Fruit fly (Drosophila melanogaster) whole organism, embryonic: Measurements from ENCODE around the gene stas.
A peak's percentile ranks its signal among the peaks of the same experiment; 100 is the strongest.

ENCODE experiments used
- Adf1 ChIP-seq: fragments of 200-800 bp; sonication (Bioruptor generic); IDR thresholded peaks from 2 replicates; pipeline ENCODE4 v1.3.6; 2022; ENCODE audit warnings: missing biosample characterization, missing genetic modification characterization
- Asciz ChIP-seq: fragments of 200-800 bp; sonication (Bioruptor generic); optimal IDR thresholded peaks from 2 replicates; lab custom pipeline; 2017; ENCODE audit warnings: missing biosample characterization, mild to moderate bottlenecking, missing genetic modification characterization, missing genetic modification reagents
- CG10959 ChIP-seq: fragments of 200-800 bp; sonication (Bioruptor generic); IDR thresholded peaks from 2 replicates; pipeline ENCODE4 v1.3.6; 2022; ENCODE audit warnings: missing biosample characterization, missing genetic modification characterization
- CG10979 ChIP-seq: fragments of 200-800 bp; sonication (Bioruptor generic); optimal IDR thresholded peaks from 2 replicates; lab custom pipeline; 2018; ENCODE audit warnings: missing biosample characterization, mild to moderate bottlenecking, missing genetic modification characterization, moderate library complexity
- CG11696 ChIP-seq: fragments of 200-800 bp; sonication (Bioruptor generic); IDR thresholded peaks from 2 replicates; pipeline ENCODE4 v1.3.6; 2022; ENCODE audit warnings: missing biosample characterization, missing genetic modification characterization
- CG12659 ChIP-seq: fragments of 200-800 bp; sonication (Bioruptor generic); optimal IDR thresholded peaks from 3 replicates; lab custom pipeline; 2017; ENCODE audit warnings: mild to moderate bottlenecking, missing biosample characterization, missing genetic modification reagents, missing genetic modification characterization
- CG12769 ChIP-seq: fragments of 200-800 bp; sonication (Bioruptor generic); optimal IDR thresholded peaks from 2 replicates; lab custom pipeline; 2019; ENCODE audit warnings: missing biosample characterization, mild to moderate bottlenecking, missing genetic modification characterization, moderate library complexity
- CG13424 ChIP-seq: fragments of 200-800 bp; sonication (Bioruptor generic); optimal IDR thresholded peaks from 2 replicates; lab custom pipeline; 2019; ENCODE audit warnings: missing biosample characterization, mild to moderate bottlenecking, missing genetic modification characterization, moderate library complexity
- CG13624 ChIP-seq: fragments of 200-800 bp; sonication (Bioruptor generic); optimal IDR thresholded peaks from 2 replicates; lab custom pipeline; 2016; ENCODE audit warnings: missing biosample characterization, missing genetic modification characterization
- CG14014 ChIP-seq: fragments of 200-800 bp; sonication (Bioruptor generic); IDR thresholded peaks from 2 replicates; pipeline ENCODE4 v1.3.6; 2022; ENCODE audit warnings: missing biosample characterization, missing genetic modification characterization
- CG14050 ChIP-seq: fragments of 200-800 bp; sonication (Bioruptor generic); IDR thresholded peaks from 3 replicates; pipeline ENCODE4 v1.3.6; 2022; ENCODE audit warnings: missing biosample characterization, missing genetic modification characterization
- CG14667 ChIP-seq: fragments of 200-800 bp; sonication (Bioruptor generic); IDR thresholded peaks from 2 replicates; pipeline ENCODE4 v1.3.6; 2022; ENCODE audit warnings: missing biosample characterization, missing genetic modification characterization
- CG2199 ChIP-seq: fragments of 200-800 bp; sonication (Bioruptor generic); IDR thresholded peaks from 3 replicates; pipeline ENCODE4 v1.3.6; 2022; ENCODE audit warnings: missing biosample characterization, missing genetic modification characterization
- CG2889 ChIP-seq: fragments of 200-800 bp; sonication (Bioruptor generic); IDR thresholded peaks from 3 replicates; pipeline ENCODE4 v1.3.6; 2022; ENCODE audit warnings: missing biosample characterization, missing genetic modification characterization
- CG33557 ChIP-seq: fragments of 200-800 bp; sonication (Bioruptor generic); optimal IDR thresholded peaks from 2 replicates; lab custom pipeline; 2019; ENCODE audit warnings: missing biosample characterization, mild to moderate bottlenecking, missing genetic modification characterization, moderate library complexity
- CG3407 ChIP-seq: fragments of 200-800 bp; sonication (Bioruptor generic); optimal IDR thresholded peaks from 2 replicates; lab custom pipeline; 2018; ENCODE audit warnings: missing biosample characterization, mild to moderate bottlenecking, missing genetic modification characterization
- CG6813 ChIP-seq: fragments of 200-800 bp; sonication (Bioruptor generic); optimal IDR thresholded peaks from 2 replicates; lab custom pipeline; 2017; ENCODE audit warnings: missing biosample characterization, missing genetic modification characterization, mild to moderate bottlenecking, moderate library complexity, missing genetic modification reagents
- CG7372 ChIP-seq: fragments of 200-800 bp; sonication (Bioruptor generic); IDR thresholded peaks from 2 replicates; pipeline ENCODE4 v1.3.6; 2022; ENCODE audit warnings: missing biosample characterization, missing genetic modification characterization
- CG7839 ChIP-seq: fragments of 200-800 bp; sonication (Bioruptor generic); optimal IDR thresholded peaks from 3 replicates; lab custom pipeline; 2018; ENCODE audit warnings: missing biosample characterization, mild to moderate bottlenecking, missing genetic modification characterization, moderate library complexity
- CG8924 ChIP-seq: fragments of 200-800 bp; optimal IDR thresholded peaks from 3 replicates; lab custom pipeline; 2019; ENCODE audit warnings: missing biosample characterization, mild to moderate bottlenecking, missing genetic modification characterization, moderate library complexity
- CG9797 ChIP-seq: fragments of 200-800 bp; sonication (Bioruptor generic); optimal IDR thresholded peaks from 3 replicates; lab custom pipeline; 2018; ENCODE audit warnings: missing biosample characterization, mild to moderate bottlenecking, missing genetic modification characterization
- CHES-1-like ChIP-seq: fragments of 200-800 bp; sonication (Bioruptor generic); optimal IDR thresholded peaks from 2 replicates; lab custom pipeline; 2016; ENCODE audit warnings: missing biosample characterization, missing genetic modification characterization
- Dfd ChIP-seq, 2 experiments: fragments of >200 bp; optimal IDR thresholded peaks; 2 replicates each; lab custom pipeline; 2017; ENCODE audit warnings: missing biosample characterization in 2 of 2, missing genetic modification characterization in 2 of 2
- Eip74EF ChIP-seq, 2 experiments: fragments of 200-800 bp in 1 of 2; fragments of >200 bp in 1 of 2; sonication (Bioruptor generic) in 1 of 2; optimal IDR thresholded peaks; 2 replicates each; lab custom pipeline; 2017 to 2019; ENCODE audit warnings: missing biosample characterization in 2 of 2, missing genetic modification characterization in 2 of 2, mild to moderate bottlenecking in 1 of 2, moderate library complexity in 1 of 2
- HmgD ChIP-seq: fragments of 200-800 bp; sonication (Bioruptor generic); optimal IDR thresholded peaks from 3 replicates; lab custom pipeline; 2016; ENCODE audit warnings: missing biosample characterization, missing genetic modification characterization
- Hmx ChIP-seq: fragments of 200-800 bp; sonication (Bioruptor generic); optimal IDR thresholded peaks from 2 replicates; lab custom pipeline; 2016; ENCODE audit warnings: missing biosample characterization, missing genetic modification characterization
- Hr39 ChIP-seq: fragments of >200 bp; optimal IDR thresholded peaks from 2 replicates; lab custom pipeline; 2017
- Nf-YC ChIP-seq: fragments of 200-800 bp; optimal IDR thresholded peaks from 3 replicates; lab custom pipeline; 2019; ENCODE audit warnings: missing biosample characterization, mild to moderate bottlenecking, missing genetic modification characterization, moderate library complexity
- Sry-β ChIP-seq: fragments of 200-800 bp; sonication (Bioruptor generic); optimal IDR thresholded peaks from 2 replicates; lab custom pipeline; 2018; ENCODE audit warnings: missing biosample characterization, mild to moderate bottlenecking, missing genetic modification characterization, moderate library complexity
- Taf1 ChIP-seq: fragments of 200-800 bp; sonication (Bioruptor generic); IDR thresholded peaks from 2 replicates; pipeline ENCODE4 v1.3.6; 2022; ENCODE audit warnings: missing biosample characterization, missing genetic modification characterization
- Vsx1 ChIP-seq: fragments of 200-800 bp; sonication (Bioruptor generic); optimal IDR thresholded peaks from 2 replicates; lab custom pipeline; 2017; ENCODE audit warnings: missing biosample characterization, mild to moderate bottlenecking, missing genetic modification characterization, missing genetic modification reagents
- YL-1 ChIP-seq: fragments of 200-800 bp; sonication (Bioruptor generic); optimal IDR thresholded peaks from 3 replicates; lab custom pipeline; 2017; ENCODE audit warnings: missing biosample characterization, mild to moderate bottlenecking, missing genetic modification characterization
- amos ChIP-seq: fragments of 200-800 bp; sonication (Bioruptor generic); IDR thresholded peaks from 2 replicates; pipeline ENCODE4 v1.3.6; 2022; ENCODE audit warnings: missing biosample characterization, missing genetic modification characterization; ENCODE audit not compliant: partially characterized antibody
- crol ChIP-seq: fragments of 200-800 bp; sonication (Bioruptor generic); IDR thresholded peaks from 2 replicates; pipeline ENCODE4 v1.3.6; 2022; ENCODE audit warnings: missing biosample characterization, missing genetic modification characterization
- en ChIP-seq: fragments of 200-800 bp; sonication (Bioruptor generic); optimal IDR thresholded peaks from 2 replicates; lab custom pipeline; 2016; ENCODE audit warnings: missing biosample characterization, missing genetic modification characterization
- eve ChIP-seq, 2 experiments: fragments of >200 bp; optimal IDR thresholded peaks; 2 replicates each; lab custom pipeline; 2017; ENCODE audit warnings: missing biosample characterization in 2 of 2, missing genetic modification characterization in 2 of 2
- eyg ChIP-seq: fragments of 200-800 bp; sonication (Bioruptor generic); optimal IDR thresholded peaks from 3 replicates; lab custom pipeline; 2016; ENCODE audit warnings: missing biosample characterization, missing genetic modification characterization
- fd96Cb ChIP-seq: fragments of 200-800 bp; sonication (Bioruptor generic); optimal IDR thresholded peaks from 2 replicates; lab custom pipeline; 2018; ENCODE audit warnings: missing biosample characterization, mild to moderate bottlenecking, missing genetic modification characterization, moderate library complexity
- ftz-f1 ChIP-seq: fragments of 200-800 bp; sonication (Bioruptor generic); optimal IDR thresholded peaks from 2 replicates; lab custom pipeline; 2016; ENCODE audit warnings: missing biosample characterization, missing genetic modification characterization
- gce ChIP-seq: fragments of 200-800 bp; sonication (Bioruptor generic); IDR thresholded peaks from 3 replicates; pipeline ENCODE4 v1.3.6; 2022; ENCODE audit warnings: missing biosample characterization, missing genetic modification characterization
- gcm ChIP-seq: fragments of 200-800 bp; sonication (Bioruptor generic); optimal IDR thresholded peaks from 2 replicates; lab custom pipeline; 2019; ENCODE audit warnings: missing biosample characterization, mild to moderate bottlenecking, missing genetic modification characterization, moderate library complexity
- gsb ChIP-seq: fragments of 200-800 bp; sonication (Bioruptor generic); IDR thresholded peaks from 2 replicates; pipeline ENCODE4 v1.3.6; 2022; ENCODE audit warnings: missing biosample characterization, missing genetic modification characterization
- klu ChIP-seq: fragments of 200-800 bp; sonication (Bioruptor generic); IDR thresholded peaks from 2 replicates; pipeline ENCODE4 v1.3.6; 2022; ENCODE audit warnings: missing biosample characterization, missing genetic modification characterization
- org-1 ChIP-seq: fragments of 200-800 bp; sonication (Bioruptor generic); optimal IDR thresholded peaks from 2 replicates; lab custom pipeline; 2017; ENCODE audit warnings: missing biosample characterization, missing genetic modification characterization
- prd ChIP-seq, 3 experiments: fragments of >200 bp in 2 of 3; fragments of 200-800 bp in 1 of 3; sonication (Bioruptor generic) in 1 of 3; optimal IDR thresholded peaks in 2 of 3; IDR thresholded peaks in 1 of 3; 2 replicates in 2 of 3; 3 replicates in 1 of 3; pipeline versions ENCODE4 v1.3.6 to Lab custom; 2017 to 2022; ENCODE audit warnings: missing biosample characterization in 1 of 3, missing genetic modification characterization in 1 of 3
- row ChIP-seq: fragments of 200-800 bp; sonication (Bioruptor generic); IDR thresholded peaks from 3 replicates; pipeline ENCODE4 v1.3.6; 2022; ENCODE audit warnings: missing biosample characterization, missing genetic modification characterization
- sob ChIP-seq: fragments of 200-800 bp; sonication (Bioruptor generic); IDR thresholded peaks from 2 replicates; pipeline ENCODE4 v1.3.6; 2022; ENCODE audit warnings: missing biosample characterization, missing genetic modification characterization
- tna ChIP-seq: fragments of 200-800 bp; sonication (Bioruptor generic); IDR thresholded peaks from 2 replicates; pipeline ENCODE4 v1.3.6; 2022; ENCODE audit warnings: missing biosample characterization, missing genetic modification characterization; ENCODE audit not compliant: partially characterized antibody
- vfl ChIP-seq: fragments of 200-800 bp; sonication (Bioruptor generic); optimal IDR thresholded peaks from 2 replicates; lab custom pipeline; 2016; ENCODE audit warnings: missing biosample characterization, missing genetic modification characterization
- vvl ChIP-seq: fragments of 200-800 bp; sonication (Bioruptor generic); IDR thresholded peaks from 2 replicates; pipeline ENCODE4 v1.3.6; 2022; ENCODE audit warnings: missing biosample characterization, missing genetic modification characterization
- yki ChIP-seq: fragments of >200 bp; optimal IDR thresholded peaks from 3 replicates; lab custom pipeline; 2018

The stas gene

DNA sequence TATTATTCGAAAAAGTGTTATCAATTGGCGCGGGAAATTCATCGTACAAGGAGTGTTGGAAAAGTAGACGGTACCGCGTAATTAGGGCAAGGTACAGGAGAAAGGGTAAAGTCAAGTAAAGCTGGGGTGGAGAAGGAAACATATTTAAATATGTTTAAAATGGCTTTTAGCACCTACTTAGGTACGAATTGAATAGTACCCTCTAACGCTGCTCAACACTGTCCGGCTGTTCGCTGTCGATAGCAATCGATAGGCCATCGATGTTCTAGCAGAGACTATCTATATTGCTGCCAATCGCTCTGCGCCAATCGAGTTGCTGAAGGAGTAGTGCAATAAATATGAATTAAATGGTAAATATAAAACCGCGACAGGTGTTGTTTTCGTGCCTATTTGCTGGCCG lies 28.4 kb downstream of the stas start, which contains the start of gene X11L (continued):
- TF ChIP-seq crol (0 out of 2 replicates have a peak, but pooled peaks have one; percentile 11), en (peak; percentile 29), Asciz (GFP tag; lab: Kevin White, UChicago) (no peak), eyg (peak; percentile 24), Nf-YC (tag; lab: Kevin White, UChicago) (peak; percentile 31), CG14014 (GFP tag; lab: Robert Waterston, UW) (peak; percentile 73), Vsx1 (GFP tag; lab: Kevin White, UChicago) (no peak), Eip74EF (GFP tag; optimal IDR thresholded peaks at IDR 0.05; lab: Kevin White, UChicago) (no peak), prd (optimal IDR thresholded peaks at IDR 0.05; lab: Kevin White, UChicago) (no peak), prd (GFP tag; IDR thresholded peaks at IDR 0.05; lab: Robert Waterston, UW) (peak; percentile 76), CG10979 (tag; lab: Kevin White, UChicago) (peak; percentile 49), sob (GFP tag; lab: Robert Waterston, UW) (peak; percentile 87), CG6813 (GFP tag; lab: Kevin White, UChicago) (peak; percentile 8), CG14050 (GFP tag; lab: Robert Waterston, UW) (peak; percentile 48; the same call in 2 of the 3 replicates), gsb (GFP tag; lab: Robert Waterston, UW) (no peak), vvl (GFP tag; lab: Robert Waterston, UW) (peak; percentile 80), Hmx (no peak), CG13424 (tag; lab: Kevin White, UChicago) (peak; percentile 34), CG2889 (GFP tag; lab: Robert Waterston, UW) (no peak), CG10959 (0 out of 2 replicates have a peak, but pooled peaks have one; percentile 27), eve (GFP tag; optimal IDR thresholded peaks at IDR 0.05; lab: Kevin White, UChicago) (no peak), CG11696 (GFP tag; lab: Robert Waterston, UW) (0 out of 2 replicates have a peak, but pooled peaks have one; percentile 21), ftz-f1 (GFP tag; lab: Kevin White, UChicago) (peak; percentile 30), amos (peak; percentile 93), CHES-1-like (GFP tag; lab: Kevin White, UChicago) (peak; percentile 79), fd96Cb (peak; percentile 32), Adf1 (GFP tag; lab: Robert Waterston, UW) (peak; percentile 59), klu (GFP tag; lab: Robert Waterston, UW) (0 out of 2 replicates have a peak, but pooled peaks have one; percentile 8), Taf1 (GFP tag; lab: Robert Waterston, UW) (peak; percentile 41; the same call in 1 of the 2 replicates), YL-1 (GFP tag; lab: Kevin White, UChicago) (peak; percentile 70), vfl (GFP tag; lab: Kevin White, UChicago) (peak; percentile 79), CG9797 (GFP tag; lab: Kevin White, UChicago) (peak; percentile 13), CG8924 (no peak), CG12659 (peak; percentile 76), org-1 (GFP tag; lab: Kevin White, UChicago) (peak; percentile 47), CG7839 (no peak), HmgD (GFP tag; lab: Kevin White, UChicago) (peak; percentile 12), gcm (GFP tag; lab: Kevin White, UChicago) (no peak), gce (no peak), CG14667 (GFP tag; lab: Robert Waterston, UW) (0 out of 2 replicates have a peak, but pooled peaks have one; percentile 14), tna (GFP tag; lab: Robert Waterston, UW) (peak; percentile 87), CG7372 (GFP tag; lab: Robert Waterston, UW) (peak; percentile 48; the same call in 1 of the 2 replicates), Hr39 (no peak), CG2199 (GFP tag; lab: Robert Waterston, UW) (0 out of 3 replicates have a peak, but pooled peaks have one; percentile 35), CG13624 (GFP tag; lab: Kevin White, UChicago) (peak; percentile 69), CG33557 (GFP tag; lab: Kevin White, UChicago) (peak; percentile 15), row (GFP tag; lab: Robert Waterston, UW) (peak; percentile 69), Dfd (GFP tag; optimal IDR thresholded peaks at IDR 0.05; lab: Kevin White, UChicago) (no peak), CG12769 (tag; lab: Kevin White, UChicago) (no peak), Sry-β (GFP tag; lab: Kevin White, UChicago) (no peak), yki (no peak), CG3407 (GFP tag; lab: Kevin White, UChicago) (no peak)
